Worm (Caenorhabditis elegans) whole organism, dauer: ENCODE results near the gene elo-6.
"Not testable (repeated sequence)": the region's sequence is repeated elsewhere in the genome, so short reads cannot be mapped to it uniquely, and the experiment has no call there.

ENCODE experiments used
- unc-62 ChIP-seq: sonication (generic microtip); optimal IDR thresholded peaks from 2 replicates; lab custom pipeline; 2017; ENCODE audit warnings: missing biosample characterization, missing genetic modification reagents, missing genetic modification characterization

The elo-6 gene

DNA sequence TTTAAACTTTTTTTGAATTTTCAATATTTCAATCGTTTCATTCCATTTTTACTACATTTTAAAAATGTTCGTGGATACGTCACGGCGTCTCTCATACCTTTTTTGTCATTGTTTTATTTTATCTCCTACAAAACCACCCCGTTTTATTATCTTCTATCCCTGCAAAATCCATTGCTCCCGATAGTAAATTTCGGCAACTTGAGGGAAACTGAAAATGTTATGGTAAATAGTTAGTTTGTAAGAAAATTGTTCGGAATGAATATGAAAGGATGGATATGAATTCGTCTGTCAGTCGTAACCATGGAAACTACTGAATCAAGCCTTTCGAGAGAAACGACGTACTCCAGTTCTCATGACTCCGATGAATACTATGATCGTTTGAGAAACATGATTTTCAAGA is 7.0 kb downstream of the elo-6 start, which contains the start of gene F41H10.2:
Gene F41H10.2, plus strand, starts transcription at position 301 of the 400 bp plus-strand sequence.
- TF ChIP-seq unc-62: no peak

DNA sequence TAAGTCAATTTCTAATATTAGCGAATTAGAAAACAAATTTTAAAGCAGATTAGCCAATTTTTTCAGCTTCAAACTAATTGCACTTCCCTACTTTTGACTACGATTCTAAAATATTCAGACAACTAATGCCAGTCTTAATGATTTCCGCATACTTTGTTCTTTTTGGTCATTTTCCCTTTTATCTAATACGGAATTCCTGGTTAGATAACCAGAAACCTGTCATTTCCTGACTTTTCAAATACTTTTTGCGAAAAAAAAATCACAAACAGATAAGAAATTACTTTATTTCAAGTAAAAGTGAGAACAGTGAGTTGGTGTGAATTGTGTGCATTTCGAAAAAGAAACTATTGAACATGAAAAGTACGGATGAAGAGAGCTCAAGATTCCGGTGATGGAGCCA is 8.2 kb downstream of the elo-6 start:
- TF ChIP-seq unc-62: no peak

DNA sequence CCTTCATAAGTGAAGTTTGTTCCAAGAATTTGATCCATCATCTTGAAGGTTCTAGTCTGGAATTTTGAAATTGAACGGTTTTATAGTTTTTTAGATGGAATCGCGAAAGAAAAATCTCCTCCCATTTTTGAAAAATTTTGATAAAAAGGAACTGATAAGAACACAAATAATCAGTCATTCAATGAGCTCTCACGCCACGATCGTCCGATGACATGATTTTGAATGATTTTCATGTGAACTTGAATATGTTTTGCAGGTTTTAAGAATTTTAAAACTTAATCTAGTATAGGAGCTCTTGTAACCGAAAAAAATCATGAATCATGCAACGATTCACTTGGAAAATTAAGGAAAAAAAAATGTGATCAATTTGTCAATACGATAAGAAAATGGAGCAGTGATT is 11.3 kb downstream of the elo-6 start, which contains the start of gene elo-5:
Gene elo-5, minus strand, starts transcription at position 56 of the 400 bp plus-strand sequence.
- TF ChIP-seq unc-62: no peak

DNA sequence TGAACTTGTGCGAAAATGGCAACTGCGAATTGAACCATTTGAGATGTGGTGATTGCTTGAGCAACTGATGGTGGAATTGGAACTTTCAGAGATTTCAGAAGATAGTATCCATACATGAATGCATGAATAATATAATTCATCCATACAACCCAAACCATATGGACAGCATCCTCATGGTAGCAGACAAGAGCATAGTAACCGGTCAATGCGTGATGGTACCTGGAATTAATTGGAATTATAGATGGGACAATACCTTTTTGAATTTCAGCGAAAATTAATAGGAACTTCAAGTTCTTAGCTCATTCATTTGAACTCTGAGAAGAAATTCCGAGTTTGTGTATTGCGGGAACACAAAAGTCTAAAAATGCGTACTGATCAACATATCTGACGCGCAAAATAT is 13.4 kb downstream of the elo-6 start:
- TF ChIP-seq unc-62: no peak

DNA sequence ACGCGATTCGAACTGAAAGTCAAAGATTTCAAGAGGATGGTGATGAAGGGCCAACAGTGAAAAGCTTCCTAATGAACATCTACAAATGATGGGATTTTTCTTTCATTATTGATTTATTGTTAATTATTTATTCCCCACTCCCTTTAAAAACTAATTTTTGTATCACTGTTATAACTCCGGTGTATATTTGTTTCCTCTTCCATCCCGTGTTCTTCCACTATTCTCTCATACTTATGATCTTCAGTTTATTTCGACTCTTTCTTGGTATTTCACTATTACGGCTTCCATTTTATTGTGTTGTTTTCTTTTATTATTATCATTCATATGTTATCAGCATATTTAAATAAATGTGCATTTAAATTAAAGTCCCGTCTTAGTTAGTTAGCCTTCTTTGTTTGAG is 14.0 kb downstream of the elo-6 start:
- no peak for TF ChIP-seq unc-62

DNA sequence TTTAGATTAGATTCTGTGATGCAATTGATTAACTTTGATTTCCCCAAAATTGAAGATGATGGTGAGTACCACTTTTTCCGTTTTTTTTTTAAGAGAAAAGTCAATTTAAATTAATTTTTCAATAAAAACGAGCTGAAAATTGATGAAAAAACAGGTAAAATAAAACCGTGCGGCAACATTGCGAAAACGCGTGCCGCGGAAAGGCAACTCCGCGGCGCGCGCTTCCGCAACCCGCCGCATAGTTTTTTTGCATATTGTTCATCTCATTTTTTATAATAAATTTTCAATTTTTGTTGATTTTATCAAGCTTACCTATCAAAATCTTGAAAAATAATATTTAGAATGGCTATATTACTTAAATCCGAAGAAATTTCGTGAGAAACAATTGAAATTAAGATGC is 17.4 kb downstream of the elo-6 start:
- TF ChIP-seq unc-62: no peak

DNA sequence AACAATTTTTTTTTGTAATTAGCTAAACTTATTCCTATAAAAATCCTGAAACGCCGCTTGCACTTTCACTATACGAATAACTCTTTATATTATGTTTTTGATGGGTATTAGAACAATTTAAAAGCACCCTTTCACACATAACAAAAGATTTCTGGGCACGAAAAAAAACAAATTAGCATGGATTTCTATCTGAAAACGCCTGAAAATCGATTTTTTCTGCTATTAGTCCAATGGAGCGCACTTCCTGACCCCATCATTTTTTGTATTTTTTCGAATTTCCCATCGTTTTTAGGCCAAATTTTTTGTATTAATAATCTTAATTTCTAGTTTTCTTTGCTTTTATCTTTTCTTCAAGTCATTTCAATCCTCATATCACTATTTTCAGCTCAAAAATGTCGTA is 18.9 kb downstream of the elo-6 start, which contains the start of gene F41H10.3:
Gene F41H10.3, plus strand, starts transcription at position 388 of the 400 bp plus-strand sequence.
- no peak for TF ChIP-seq unc-62

DNA sequence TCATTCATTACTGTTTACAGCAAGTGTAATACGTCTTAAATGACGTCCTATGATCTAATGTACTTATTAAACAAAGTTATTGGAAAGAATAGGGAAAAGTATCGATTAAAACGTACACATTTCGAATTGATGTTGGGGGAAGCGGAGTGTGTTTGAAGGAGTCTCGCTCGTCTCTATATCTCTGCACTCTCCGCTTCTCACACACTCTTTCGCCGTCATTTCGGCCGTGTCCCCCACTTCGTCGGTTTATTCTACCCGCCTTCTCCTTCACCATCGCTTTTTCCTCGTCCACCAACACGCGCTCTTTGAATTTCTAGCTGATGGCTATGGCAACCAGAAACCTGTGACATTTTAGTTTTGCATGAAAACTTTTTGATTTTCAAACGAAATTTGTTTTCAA is 19.5 kb downstream of the elo-6 start:
- no peak for TF ChIP-seq unc-62

DNA sequence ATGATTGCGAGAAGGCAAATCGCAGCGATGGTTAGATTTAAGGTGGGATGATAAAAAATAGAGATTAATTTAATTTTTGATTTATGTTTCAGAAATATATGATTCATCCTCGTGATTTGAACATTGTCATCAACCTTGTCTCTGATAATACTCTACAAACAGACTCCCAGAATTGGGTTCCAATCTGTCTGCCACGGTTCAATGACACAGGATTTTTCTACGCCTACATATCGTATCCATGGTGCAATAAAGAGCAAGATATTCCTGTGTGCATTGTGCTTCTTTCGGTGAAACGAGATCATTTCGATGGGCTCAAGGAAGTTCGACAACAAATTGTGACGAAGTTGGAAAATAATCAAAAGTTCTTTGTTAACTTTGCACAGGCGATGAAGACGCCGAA is 20.5 kb downstream of the elo-6 start:
- no peak for TF ChIP-seq unc-62

DNA sequence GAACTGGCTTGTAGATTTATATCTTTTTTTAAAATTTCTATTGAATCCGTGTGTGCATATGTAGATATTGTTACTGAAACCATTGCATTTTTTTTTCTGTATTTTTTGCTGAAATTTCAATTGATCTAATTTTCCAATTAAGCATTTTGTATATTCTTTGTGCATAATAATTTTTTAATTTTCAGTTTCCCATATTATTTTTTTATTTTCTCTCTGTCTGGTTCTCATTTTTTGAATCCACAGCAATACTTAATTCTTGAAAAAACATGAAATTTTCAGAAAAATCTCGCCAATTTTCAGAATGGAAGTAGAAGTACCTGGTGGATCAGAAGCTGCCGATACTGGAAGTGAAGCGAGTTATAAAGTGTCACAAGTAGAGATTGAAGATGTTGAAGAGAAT is 21.8 kb downstream of the elo-6 start, which contains the start of gene sand-1:
Gene sand-1, plus strand, starts transcription at position 301 of the 400 bp plus-strand sequence.
- TF ChIP-seq unc-62: no peak

DNA sequence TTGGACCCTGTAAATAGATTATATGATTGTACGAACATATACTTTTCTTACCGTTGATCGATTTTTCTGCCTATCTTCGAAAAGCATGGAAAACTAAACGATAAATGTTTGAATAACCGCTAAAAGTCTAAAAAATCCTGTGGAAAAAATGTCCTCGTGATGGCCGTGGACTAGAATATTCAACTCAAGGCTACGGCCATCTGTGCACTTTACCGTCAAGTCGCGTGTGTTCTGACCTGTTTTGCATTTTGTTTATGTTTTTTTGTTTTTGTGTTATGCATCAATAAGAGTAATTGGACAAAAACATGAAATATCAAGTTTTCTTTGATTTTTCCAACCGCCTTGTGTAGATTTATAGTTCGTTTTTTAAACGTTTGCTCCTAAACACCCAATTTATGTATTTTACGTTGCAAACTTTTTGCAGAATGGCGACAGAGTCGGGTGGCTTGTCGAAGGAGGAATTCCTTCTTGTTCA is 24.2 kb downstream of the elo-6 start, which contains the start of the genes hda-6 and F41H10.4:
Gene hda-6, minus strand, starts transcription at position 172 of the 475 bp plus-strand sequence.
Gene F41H10.4, plus strand, starts transcription at position 425 of the 475 bp plus-strand sequence.
- TF ChIP-seq unc-62: no peak

DNA sequence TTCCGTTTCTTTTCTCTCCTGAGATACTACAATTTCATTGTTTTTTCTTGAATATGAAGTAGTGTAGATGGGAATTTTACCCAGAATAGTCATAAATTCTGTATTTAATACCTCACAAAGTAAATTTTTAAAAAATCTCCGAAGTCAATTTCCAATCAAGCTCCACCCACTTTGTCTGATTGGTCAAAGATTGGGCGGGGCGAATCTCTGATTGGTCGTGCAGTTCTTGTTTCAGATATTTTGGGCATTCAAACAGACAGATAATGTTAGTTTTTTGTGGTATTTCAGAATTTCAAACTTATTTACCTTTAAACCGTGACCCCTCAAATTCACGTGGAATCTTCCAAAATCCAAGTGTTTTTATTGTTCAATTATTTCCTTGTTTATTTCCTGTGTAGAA is 27.8 kb downstream of the elo-6 start, which contains the start of gene F41H10.5:
Gene F41H10.5, plus strand, starts transcription at position 375 of the 400 bp plus-strand sequence.
- no peak for TF ChIP-seq unc-62

DNA sequence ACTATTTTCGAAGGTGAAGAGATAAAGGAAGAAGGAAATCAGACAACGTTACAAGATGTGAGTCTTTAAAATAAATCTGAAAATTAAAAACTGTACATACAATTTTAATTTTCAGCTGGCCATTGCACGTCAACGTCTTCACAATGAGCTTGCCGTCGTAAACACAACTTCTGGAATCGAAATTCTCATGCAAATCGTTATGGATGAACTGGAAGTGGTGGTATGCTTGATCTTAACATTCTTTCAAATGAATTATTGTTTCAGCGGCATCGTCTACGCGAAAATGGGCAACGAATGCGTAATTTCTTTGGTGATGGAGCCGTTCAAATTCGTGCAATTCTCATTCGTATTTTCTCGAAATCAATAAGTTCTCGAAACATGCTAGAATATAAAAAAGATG is 33.8 kb downstream of the elo-6 start:
- no peak for TF ChIP-seq unc-62

DNA sequence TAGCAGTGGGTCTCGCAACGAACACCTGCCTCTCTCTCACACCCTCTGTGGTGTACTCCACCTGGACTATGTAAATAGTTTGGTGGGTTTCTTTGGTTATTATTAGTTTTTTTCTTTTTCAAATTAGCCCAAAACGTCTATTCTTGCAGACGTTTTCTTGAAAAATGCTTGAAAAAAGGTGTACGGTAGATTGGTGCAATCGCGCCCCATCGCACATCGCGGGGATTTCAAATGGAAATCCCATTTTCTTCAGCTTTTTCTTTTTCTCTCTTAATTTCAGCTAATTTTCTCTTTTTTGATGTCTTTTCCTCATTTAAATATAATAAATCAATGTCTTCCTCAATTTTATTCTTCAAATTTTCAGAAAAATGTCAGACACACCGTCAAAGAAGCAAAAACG is 34.2 kb downstream of the elo-6 start, which contains the start of gene Y4C6B.1:
Gene Y4C6B.1, plus strand, starts transcription at position 365 of the 400 bp plus-strand sequence.
- TF ChIP-seq unc-62: no peak

DNA sequence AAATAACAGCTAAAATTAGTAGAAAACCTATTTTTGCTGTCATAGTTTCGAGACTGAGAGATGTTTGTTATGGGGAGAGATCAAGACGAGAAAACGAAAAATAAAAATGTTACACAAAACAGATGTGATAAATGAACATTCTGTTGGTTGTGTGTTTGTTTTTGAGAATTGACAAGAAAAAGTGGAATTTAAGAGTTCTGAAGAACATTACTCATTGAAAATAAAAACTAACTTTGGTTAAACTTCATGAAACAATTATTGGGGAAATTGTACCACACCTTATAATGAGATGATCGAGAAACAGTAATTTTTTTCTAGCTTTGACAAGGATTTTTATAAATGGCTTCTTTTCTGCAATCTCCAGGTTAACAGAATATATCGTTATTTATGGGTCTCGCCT is 35.0 kb downstream of the elo-6 start, which contains the start of gene Y4C6B.7:
Gene Y4C6B.7, minus strand, starts transcription at position 101 of the 400 bp plus-strand sequence.
- no peak for TF ChIP-seq unc-62

DNA sequence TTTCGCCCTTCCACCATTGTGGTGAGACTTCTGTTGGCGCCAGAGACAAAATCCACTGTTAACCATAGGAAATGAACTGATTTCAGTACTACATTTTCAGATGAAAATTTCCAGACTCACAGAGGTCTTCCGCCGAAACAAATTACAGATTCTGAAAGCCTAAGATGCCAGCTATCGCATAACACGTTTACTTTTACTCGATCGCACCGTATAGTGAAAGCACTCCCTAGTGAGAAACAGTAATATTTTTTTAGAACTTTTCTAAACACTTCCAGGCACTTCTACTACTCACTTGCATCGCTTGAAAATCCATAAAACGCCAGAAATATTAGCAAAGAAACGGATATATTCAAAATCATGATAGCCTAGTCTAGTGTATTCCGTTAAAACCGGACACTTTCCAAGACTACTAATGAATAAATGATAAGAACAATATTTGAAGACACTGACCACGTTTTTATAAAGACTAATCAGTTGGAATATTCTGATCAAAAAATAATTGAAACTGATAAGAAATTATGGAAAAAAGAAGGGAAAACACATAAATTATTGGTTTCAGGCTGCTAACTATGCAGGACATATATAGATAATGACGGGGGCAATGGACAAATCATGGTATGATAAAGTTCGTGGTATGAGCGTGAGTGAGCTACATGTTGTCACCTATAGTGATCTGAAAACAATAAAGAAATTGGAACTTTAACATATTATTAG is 37.7 kb downstream of the elo-6 start, which contains the start of gene gba-4:
Gene gba-4, minus strand, starts transcription at position 418 of the 714 bp plus-strand sequence.
- not testable (repeated sequence) for TF ChIP-seq unc-62

DNA sequence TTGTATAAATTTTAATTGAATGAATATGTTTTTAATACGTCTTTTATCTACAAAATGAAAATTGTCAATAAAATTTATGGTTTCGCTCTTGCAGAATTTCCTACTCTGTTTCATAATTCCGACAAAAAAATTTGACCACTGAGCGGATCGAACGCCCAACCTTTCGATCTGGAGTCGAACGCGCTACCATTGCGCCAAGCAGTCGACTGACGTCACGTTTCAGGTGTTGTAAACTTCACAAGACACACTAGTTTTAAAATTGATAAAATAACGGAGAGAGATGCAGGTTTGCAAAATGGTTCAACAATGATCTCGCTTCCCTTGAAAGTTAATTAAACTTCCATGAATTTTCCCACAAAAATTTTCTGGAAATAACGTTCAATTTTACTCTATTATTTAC is 44.2 kb downstream of the elo-6 start:
- no peak for TF ChIP-seq unc-62

DNA sequence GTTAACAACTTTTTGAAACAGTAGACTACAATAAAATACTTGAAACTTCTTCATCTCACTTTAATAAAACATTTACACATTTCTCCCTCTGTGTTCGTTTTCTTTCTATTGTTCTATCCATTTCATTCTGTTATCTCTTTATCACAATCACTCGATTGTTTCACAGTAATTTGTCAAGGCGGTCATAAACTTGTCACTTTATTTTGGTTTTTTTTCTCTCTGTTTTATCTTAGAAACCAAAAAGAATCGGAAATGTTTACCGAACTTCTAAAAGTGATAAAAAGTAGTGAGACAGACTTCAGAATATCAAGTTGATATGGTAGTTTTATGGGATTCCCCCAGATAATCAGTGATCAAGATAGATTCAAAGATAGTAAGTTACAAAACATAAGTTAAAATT is 49.1 kb downstream of the elo-6 start, which contains the start of gene Y4C6B.2:
Gene Y4C6B.2, plus strand, starts transcription at position 320 of the 400 bp plus-strand sequence.
- no peak for TF ChIP-seq unc-62
